Fruit fly (Drosophila melanogaster): ENCODE measurements around the gene Sac1.

DNA sequence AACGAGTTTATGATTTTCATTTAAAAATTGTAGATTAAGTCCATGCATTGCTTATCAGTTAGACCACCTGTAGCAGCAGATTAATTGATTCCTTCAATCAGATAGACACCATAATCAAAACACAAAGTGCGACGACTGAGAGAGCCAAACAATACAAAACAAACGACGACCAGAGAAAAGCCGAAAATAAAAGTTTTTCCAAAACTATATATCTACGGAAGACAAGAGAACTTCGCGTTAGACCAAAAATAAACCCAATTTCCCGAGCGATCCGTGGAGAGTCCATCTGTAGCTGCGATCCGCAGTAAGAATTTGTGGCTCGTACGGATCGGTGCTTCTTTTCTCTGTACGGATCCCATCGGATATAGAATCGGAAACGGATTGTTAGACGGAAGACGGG, 12.2 kb upstream of the Sac1 start, which contains the start of gene galene:
- TF ChIP-seq CG7372 (GFP tag; IDR thresholded peaks at IDR 0.05) (no peak), CG4820 (GFP tag; optimal IDR thresholded peaks at IDR 0.05) (no peak), CG13287 (GFP tag; IDR thresholded peaks at IDR 0.05; ENCODE audit: partially characterized antibody) (no peak), tup (GFP tag; optimal IDR thresholded peaks at IDR 0.05) (no peak), NK7.1 (GFP tag; optimal IDR thresholded peaks at IDR 0.05) (no peak)

Data from whole organism, embryonic.